Fruit fly (Drosophila melanogaster): ENCODE measurements around the gene Tsp29Fa.

DNA sequence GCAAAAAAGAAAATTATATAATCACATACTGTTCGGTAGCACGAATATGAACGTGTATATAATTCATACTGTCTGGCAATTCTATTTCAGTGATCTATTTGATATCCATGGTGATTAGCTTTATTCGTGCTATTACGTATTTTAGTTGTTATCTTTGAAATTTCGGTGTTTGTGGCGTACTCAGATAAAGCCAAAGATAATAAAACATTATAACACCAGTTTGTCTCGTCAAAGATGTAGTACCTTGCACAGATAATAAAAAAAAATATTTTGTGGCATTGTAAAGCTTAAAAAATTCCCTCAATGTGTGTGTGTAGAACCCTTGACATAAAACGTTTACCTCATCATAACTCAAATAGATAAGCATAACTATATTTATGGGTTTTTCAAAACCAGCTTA is 14.2 kb downstream of the Tsp29Fa start:
- no peak for TF ChIP-seq ttk (optimal IDR thresholded peaks at IDR 0.05)
- no peak for TF ChIP-seq insv (optimal IDR thresholded peaks at IDR 0.05)
- no peak for TF ChIP-seq h (optimal IDR thresholded peaks at IDR 0.05)
